Worm (Caenorhabditis elegans) whole organism, L4/young adult: ENCODE results near the gene eftu-2.

Source experiments
- W03F9.2 ChIP-seq: fragments of 150-350 bp; optimal IDR thresholded peaks from 2 replicates; lab custom pipeline; 2014; ENCODE audit warnings: missing biosample characterization, missing genetic modification characterization
- dao-5 ChIP-seq: sonication (generic microtip); optimal IDR thresholded peaks from 2 replicates; lab custom pipeline; 2016; ENCODE audit warnings: missing genotype, missing genetic modification characterization, moderate library complexity, missing compliant biosample characterization
- him-1 ChIP-seq: sonication (generic microtip); optimal IDR thresholded peaks from 2 replicates; lab custom pipeline; 2016; ENCODE audit warnings: missing genotype, missing genetic modification reagents, missing genetic modification characterization, missing compliant biosample characterization

Gene eftu-2

ce11 chrIII:5988010-5988409 is 21.4 kb upstream of the eftu-2 start:
- TF ChIP-seq him-1 (tag; lab: Kevin White, UChicago) (peak; percentile 55), W03F9.2 (no peak), dao-5 (tag; lab: Kevin White, UChicago) (no peak)

- TF ChIP-seq W03F9.2 = no peak
- no peak for TF ChIP-seq dao-5 (tag; lab: Kevin White, UChicago)
- no peak for TF ChIP-seq him-1 (tag; lab: Kevin White, UChicago)
Measured at ce11 chrIII:5988461-5988860, 20.9 kb upstream of the eftu-2 start.

- no peak for TF ChIP-seq W03F9.2
- TF ChIP-seq him-1 (tag; lab: Kevin White, UChicago) = no peak
- TF ChIP-seq dao-5 (tag; lab: Kevin White, UChicago) = no peak
Measured at ce11 chrIII:5988991-5989726, 20.2 kb upstream of the eftu-2 start.

- TF ChIP-seq dao-5 (tag; lab: Kevin White, UChicago) (no peak), him-1 (tag; lab: Kevin White, UChicago) (no peak), W03F9.2 (no peak)
Measured at ce11 chrIII:5990090-5990489, 19.3 kb upstream of the eftu-2 start.

ce11 chrIII:5991142-5991930 is 18.0 kb upstream of the eftu-2 start, which contains the start of gene T04C9.2:
TSS of gene T04C9.2 (plus strand) at chrIII:5991880.
- TF ChIP-seq W03F9.2 = no peak
- TF ChIP-seq him-1 (tag; lab: Kevin White, UChicago) = peak; percentile 4
- no peak for TF ChIP-seq dao-5 (tag; lab: Kevin White, UChicago)

ce11 chrIII:5992043-5992442 is 17.3 kb upstream of the eftu-2 start:
- TF ChIP-seq W03F9.2 (no peak), him-1 (tag; lab: Kevin White, UChicago) (no peak)

- no peak for TF ChIP-seq him-1 (tag; lab: Kevin White, UChicago)
- TF ChIP-seq dao-5 (tag; lab: Kevin White, UChicago) = no peak
- TF ChIP-seq W03F9.2 = no peak
Measured at ce11 chrIII:5992913-5993312, 16.4 kb upstream of the eftu-2 start, which contains the start of gene T04C9.1. TSS of gene T04C9.1 (plus strand) at chrIII:5993213.

ce11 chrIII:5998640-5999039 is 10.7 kb upstream of the eftu-2 start:
- TF ChIP-seq dao-5 (tag; lab: Kevin White, UChicago) = no peak
- TF ChIP-seq him-1 (tag; lab: Kevin White, UChicago) = no peak
- no peak for TF ChIP-seq W03F9.2

- TF ChIP-seq him-1 (tag; lab: Kevin White, UChicago) (peak; percentile 59), dao-5 (tag; lab: Kevin White, UChicago) (no peak), W03F9.2 (no peak)
Measured at ce11 chrIII:5999629-6000028, 9.7 kb upstream of the eftu-2 start.

- no peak for TF ChIP-seq W03F9.2
- TF ChIP-seq dao-5 (tag; lab: Kevin White, UChicago) = no peak
- TF ChIP-seq him-1 (tag; lab: Kevin White, UChicago) = no peak
Measured at ce11 chrIII:6002024-6002423, 7.3 kb upstream of the eftu-2 start.

ce11 chrIII:6006453-6006852 is 2.9 kb upstream of the eftu-2 start:
- peak; percentile 24 for TF ChIP-seq him-1 (tag; lab: Kevin White, UChicago)
- no peak for TF ChIP-seq dao-5 (tag; lab: Kevin White, UChicago)

- TF ChIP-seq dao-5 (tag; lab: Kevin White, UChicago) = no peak
- no peak for TF ChIP-seq him-1 (tag; lab: Kevin White, UChicago)
- no peak for TF ChIP-seq W03F9.2
Measured at ce11 chrIII:6011310-6011709, 1.9 kb downstream of the eftu-2 start.

- no peak for TF ChIP-seq W03F9.2
Measured at ce11 chrIII:6019512-6020209, 10.3 kb downstream of the eftu-2 start, which contains the start of the genes npp-10 and cyk-3. TSS of gene npp-10 (minus strand) at chrIII:6019562. TSS of gene cyk-3 (plus strand) at chrIII:6020159.

- no peak for TF ChIP-seq dao-5 (tag; lab: Kevin White, UChicago)
- TF ChIP-seq W03F9.2 = no peak
- no peak for TF ChIP-seq him-1 (tag; lab: Kevin White, UChicago)
Measured at ce11 chrIII:6028432-6028831, 19.1 kb downstream of the eftu-2 start, which contains the start of gene tbx-7. TSS of gene tbx-7 (minus strand) at chrIII:6028532.
